Fruit fly (Drosophila melanogaster) Kc167 (cell line): ENCODE measurements around the gene Osi6.

ENCODE experiments used
- Myc ChIP-seq: fragments of >200 bp; optimal IDR thresholded peaks from 2 replicates; lab custom pipeline; 2017; ENCODE audit warnings: missing external identifiers
- Sin3A ChIP-seq: fragments of >200 bp; optimal IDR thresholded peaks from 2 replicates; lab custom pipeline; 2018; ENCODE audit warnings: missing external identifiers
- h ChIP-seq: fragments of >200 bp; optimal IDR thresholded peaks from 3 replicates; lab custom pipeline; 2018; ENCODE audit warnings: missing external identifiers
- insv ChIP-seq: fragments of >200 bp; optimal IDR thresholded peaks from 3 replicates; lab custom pipeline; 2018; ENCODE audit warnings: missing external identifiers
- psq ChIP-seq: fragments of >200 bp; optimal IDR thresholded peaks from 2 replicates; lab custom pipeline; 2017; ENCODE audit warnings: missing external identifiers
- ttk ChIP-seq: sonication (Bioruptor generic); optimal IDR thresholded peaks from 2 replicates; lab custom pipeline; 2017; ENCODE audit warnings: missing external identifiers

The Osi6 gene

DNA sequence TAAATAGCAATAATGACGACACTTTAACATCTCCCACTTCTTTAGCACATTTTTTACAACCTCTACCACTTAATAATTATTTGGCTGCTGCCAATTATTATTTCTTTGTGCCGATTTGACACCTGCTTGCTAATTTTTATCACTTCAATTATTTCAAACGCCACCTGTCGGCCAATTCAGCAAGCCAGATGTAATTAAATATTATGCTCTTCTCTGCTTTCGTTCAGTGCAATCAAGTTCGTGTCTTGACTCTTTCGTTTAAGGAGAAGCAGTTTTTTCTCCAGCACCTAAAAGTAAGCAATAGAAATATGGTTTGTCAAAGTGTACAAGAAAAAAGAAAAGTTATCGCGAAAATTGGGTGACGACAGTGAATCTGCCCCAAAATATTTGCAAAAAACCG is 19.9 kb downstream of the Osi6 start:
- TF ChIP-seq h (lab: Kevin White, UChicago): no peak

DNA sequence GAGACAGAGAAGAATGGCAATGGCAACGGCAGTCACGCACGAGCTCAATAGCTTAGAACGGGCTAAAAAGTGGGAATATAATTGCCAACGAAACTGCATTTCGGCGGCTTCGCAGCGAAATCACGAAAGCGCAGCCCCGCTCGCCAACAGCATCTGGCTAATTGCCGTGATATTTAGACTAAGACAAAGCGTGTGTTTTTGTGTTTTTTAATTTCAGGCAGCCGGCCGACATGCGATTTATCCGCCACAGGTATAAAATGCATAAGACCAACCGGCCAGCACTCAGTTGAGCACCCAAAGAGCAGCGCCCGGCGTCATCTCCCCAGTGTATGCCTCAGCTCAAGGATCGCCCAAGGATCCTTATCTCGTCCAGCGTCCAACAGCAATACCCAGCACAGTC is 20.4 kb downstream of the Osi6 start, which contains the start of gene Osi8:
Osi8 (plus strand) TSS at position 301 of the 400 bp plus-strand sequence.
- no peak for TF ChIP-seq h (lab: Kevin White, UChicago)
- no peak for TF ChIP-seq psq
- TF ChIP-seq ttk (lab: Kevin White, UChicago): no peak
- TF ChIP-seq Sin3A (lab: Kevin White, UChicago): no peak
- TF ChIP-seq insv (lab: Kevin White, UChicago): no peak
- TF ChIP-seq Myc: no peak

- TF ChIP-seq insv (lab: Kevin White, UChicago): no peak
- no peak for TF ChIP-seq ttk (lab: Kevin White, UChicago)
- TF ChIP-seq Myc: no peak
- TF ChIP-seq psq: no peak
- TF ChIP-seq h (lab: Kevin White, UChicago): no peak
- TF ChIP-seq Sin3A (lab: Kevin White, UChicago): no peak
Measured at dm6 chr3R:6259837-6260236, 25.3 kb downstream of the Osi6 start, which contains the start of gene Osi9. Gene Osi9 (plus strand): TSS chr3R:6260211.

DNA sequence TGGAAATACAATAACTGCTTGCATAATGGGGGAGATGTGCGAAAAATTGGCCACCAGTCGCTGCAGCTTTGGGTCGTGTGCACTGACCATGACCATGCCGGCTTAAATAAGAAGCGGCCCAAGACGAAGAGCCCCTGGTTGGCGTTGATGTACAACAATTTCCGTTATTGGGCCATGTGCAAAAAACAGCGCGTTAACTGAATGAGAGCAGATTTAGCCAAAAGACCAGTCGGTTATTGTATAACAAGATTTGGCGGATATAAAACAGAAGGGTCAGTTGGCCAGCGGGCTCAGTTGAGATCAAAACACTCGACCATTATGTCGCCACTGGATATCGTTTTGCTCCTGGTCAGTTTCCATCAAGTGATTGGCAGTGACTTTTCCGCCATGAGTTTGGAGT is 29.1 kb downstream of the Osi6 start, which contains the start of gene Osi10a:
Osi10a (plus strand) TSS at position 301 of the 400 bp plus-strand sequence.
- TF ChIP-seq psq: no peak
- no peak for TF ChIP-seq Sin3A (lab: Kevin White, UChicago)
- no peak for TF ChIP-seq insv (lab: Kevin White, UChicago)
- TF ChIP-seq ttk (lab: Kevin White, UChicago): no peak
- no peak for TF ChIP-seq h (lab: Kevin White, UChicago)
- no peak for TF ChIP-seq Myc

DNA sequence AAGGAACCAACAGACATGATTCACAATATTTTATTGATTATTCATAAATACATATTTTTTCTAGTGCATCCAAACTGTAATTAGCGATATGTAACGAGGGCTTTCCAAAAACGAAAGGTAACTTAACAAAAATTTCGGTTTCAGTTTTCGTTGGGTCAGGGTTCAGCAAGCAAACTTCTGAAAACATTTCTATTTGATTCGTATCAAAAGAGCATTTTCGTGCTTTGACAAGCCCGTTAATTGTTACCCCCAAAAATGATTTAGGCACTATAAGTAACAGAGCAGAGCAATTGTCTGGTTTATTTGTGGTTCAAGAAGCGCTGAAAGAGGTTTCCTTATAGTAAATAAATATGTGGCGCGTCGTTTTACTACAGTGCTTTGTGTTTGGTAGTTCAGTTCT is 31.4 kb downstream of the Osi6 start, which contains the start of gene Osi10b:
Osi10b (plus strand) TSS at position 301 of the 400 bp plus-strand sequence.
- TF ChIP-seq ttk (lab: Kevin White, UChicago): no peak
- TF ChIP-seq insv (lab: Kevin White, UChicago): no peak
- TF ChIP-seq Sin3A (lab: Kevin White, UChicago): no peak
- TF ChIP-seq Myc: no peak
- no peak for TF ChIP-seq psq
- no peak for TF ChIP-seq h (lab: Kevin White, UChicago)

DNA sequence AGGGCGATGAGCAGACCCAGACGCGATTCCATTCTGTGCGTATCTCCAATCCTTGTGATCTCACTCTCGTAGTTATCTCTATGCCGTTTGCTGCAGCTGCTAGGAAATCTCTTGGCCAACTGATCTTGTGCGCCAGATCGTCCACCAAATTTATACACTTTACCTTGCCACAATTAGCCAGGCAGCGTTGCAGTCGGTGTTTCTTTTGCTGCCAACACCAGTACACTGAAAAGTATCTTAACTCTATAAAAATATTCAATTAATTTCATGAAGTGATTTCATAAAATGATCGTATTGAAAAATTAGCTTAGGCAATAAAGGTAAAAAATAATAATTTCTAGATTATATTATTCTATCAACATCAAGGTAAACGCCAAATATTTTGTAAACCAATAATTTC is 34.1 kb downstream of the Osi6 start, which contains the start of gene Osi11:
Osi11 (minus strand) TSS at position 101 of the 400 bp plus-strand sequence.
- TF ChIP-seq Myc: no peak
- TF ChIP-seq ttk (lab: Kevin White, UChicago): no peak
- no peak for TF ChIP-seq h (lab: Kevin White, UChicago)
- no peak for TF ChIP-seq Sin3A (lab: Kevin White, UChicago)
- TF ChIP-seq psq: no peak
- no peak for TF ChIP-seq insv (lab: Kevin White, UChicago)

- TF ChIP-seq h (lab: Kevin White, UChicago) (no peak), Sin3A (lab: Kevin White, UChicago) (no peak), psq (no peak), Myc (no peak), insv (lab: Kevin White, UChicago) (no peak), ttk (lab: Kevin White, UChicago) (no peak)
Measured at dm6 chr3R:6269986-6270385, 35.5 kb downstream of the Osi6 start.

- no peak for TF ChIP-seq Sin3A (lab: Kevin White, UChicago)
- TF ChIP-seq h (lab: Kevin White, UChicago): no peak
- no peak for TF ChIP-seq ttk (lab: Kevin White, UChicago)
- no peak for TF ChIP-seq Myc
- TF ChIP-seq psq: no peak
- TF ChIP-seq insv (lab: Kevin White, UChicago): no peak
Measured at dm6 chr3R:6278231-6278630, 43.7 kb downstream of the Osi6 start, which contains the start of gene Osi12. Gene Osi12 (plus strand): TSS chr3R:6278531.

DNA sequence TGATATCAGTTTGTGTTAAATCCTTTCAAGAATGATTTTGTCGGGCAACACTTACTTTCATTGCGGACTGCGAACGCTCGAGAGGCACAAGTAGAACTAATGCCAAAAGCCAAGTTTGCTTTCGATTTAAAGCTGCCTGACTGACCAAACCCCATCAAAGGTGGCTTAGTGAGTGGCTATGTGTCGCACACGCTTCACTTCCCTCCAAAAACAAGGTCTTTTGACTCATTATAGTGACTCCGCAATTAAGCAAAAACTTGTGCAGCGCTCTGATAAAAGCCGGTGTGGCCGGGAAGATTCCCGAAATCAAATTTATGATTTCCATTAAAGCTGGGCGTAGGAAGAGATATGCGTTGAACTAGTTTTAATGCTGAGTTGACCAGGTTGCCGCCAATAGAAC is 50.6 kb downstream of the Osi6 start, which contains the start of gene CG15597:
CG15597 (minus strand) TSS at position 101 of the 400 bp plus-strand sequence.
- no peak for TF ChIP-seq Myc
- TF ChIP-seq psq: no peak
- TF ChIP-seq ttk (lab: Kevin White, UChicago): no peak
- no peak for TF ChIP-seq Sin3A (lab: Kevin White, UChicago)
- no peak for TF ChIP-seq insv (lab: Kevin White, UChicago)
- TF ChIP-seq h (lab: Kevin White, UChicago): no peak
